Worm (Caenorhabditis elegans): ENCODE results near the gene F49H12.4.

- TF ChIP-seq ztf-4 (tag; optimal IDR thresholded peaks at IDR 0.05): no peak
- no peak for TF ChIP-seq peb-1 (tag; optimal IDR thresholded peaks at IDR 0.05)
- no peak for TF ChIP-seq snpc-4 (tag; optimal IDR thresholded peaks at IDR 0.05)
- no peak for TF ChIP-seq skn-1 (tag; optimal IDR thresholded peaks at IDR 0.05)
- TF ChIP-seq unc-62 (GFP tag; optimal IDR thresholded peaks at IDR 0.05): no peak
- no peak for TF ChIP-seq F13H6.1 (tag; optimal IDR thresholded peaks at IDR 0.05)
- no peak for TF ChIP-seq unc-39 (tag; optimal IDR thresholded peaks at IDR 0.05)
- no peak for TF ChIP-seq ceh-82 (tag; optimal IDR thresholded peaks at IDR 0.05)
- TF ChIP-seq nhr-11 (tag; optimal IDR thresholded peaks at IDR 0.05): no peak
- TF ChIP-seq mbf-1 (tag; optimal IDR thresholded peaks at IDR 0.05): no peak
- TF ChIP-seq nhr-23 (tag; optimal IDR thresholded peaks at IDR 0.05): no peak
These were observed 29.0 kb downstream of the F49H12.4 start, which contains the start of gene F53B1.2 for ce11 chrX:2108682-2109081.
